Worm (Caenorhabditis elegans): ENCODE results near the gene T16A1.10.
A peak's percentile ranks its signal among the peaks of the same experiment; 100 is the strongest.

T16A1.10 gene

ce11 chrII:2093456-2093926 is 1.6 kb upstream of the T16A1.10 start, which contains the start of gene fbxb-37:
Gene fbxb-37, minus strand, starts transcription at chrII:2093876.
- TF ChIP-seq elt-3 (tag; optimal IDR thresholded peaks at IDR 0.05) (no peak), blmp-1 (tag; optimal IDR thresholded peaks at IDR 0.05) (no peak), mef-2 (tag; optimal IDR thresholded peaks at IDR 0.05) (no peak), Y116A8C.19 (tag; optimal IDR thresholded peaks at IDR 0.05; ENCODE audit: borderline replicate concordance) (no peak), ztf-11 (tag; optimal IDR thresholded peaks at IDR 0.05) (no peak), rnt-1 (tag; optimal IDR thresholded peaks at IDR 0.05) (no peak), mab-9 (GFP tag; IDR thresholded peaks at IDR 0.05) (no peak), alr-1 (tag; optimal IDR thresholded peaks at IDR 0.05; ENCODE audit: borderline replicate concordance) (no peak), unc-30 (tag; optimal IDR thresholded peaks at IDR 0.05) (no peak), ets-5 (GFP tag; IDR thresholded peaks at IDR 0.05) (no peak), nhr-47 (tag; optimal IDR thresholded peaks at IDR 0.05) (no peak), ama-1 (optimal IDR thresholded peaks at IDR 0.05) (no peak), lin-39 (tag; optimal IDR thresholded peaks at IDR 0.05) (no peak), nhr-237 (tag; optimal IDR thresholded peaks at IDR 0.05) (no peak), egl-27 (tag; optimal IDR thresholded peaks at IDR 0.05) (no peak)

- TF ChIP-seq sox-4 (tag; optimal IDR thresholded peaks at IDR 0.05), result no peak
- TF ChIP-seq tbx-2 (tag; optimal IDR thresholded peaks at IDR 0.05), result no peak
- TF ChIP-seq ceh-8 (GFP tag; optimal IDR thresholded peaks at IDR 0.05), result no peak
- TF ChIP-seq tlp-1 (tag; optimal IDR thresholded peaks at IDR 0.05), result no peak
- TF ChIP-seq nhr-19 (GFP tag; conservative IDR thresholded peaks at IDR 0.05), result no peak
- no peak for TF ChIP-seq snpc-4 (tag; optimal IDR thresholded peaks at IDR 0.05)
- TF ChIP-seq xbp-1 (tag; optimal IDR thresholded peaks at IDR 0.05), result no peak
- no peak for TF ChIP-seq fkh-4 (tag; optimal IDR thresholded peaks at IDR 0.05; ENCODE audit: borderline replicate concordance)
- no peak for TF ChIP-seq F16B12.6 (tag; optimal IDR thresholded peaks at IDR 0.05)
- no peak for TF ChIP-seq unc-86 (tag; optimal IDR thresholded peaks at IDR 0.05)
- TF ChIP-seq vab-15 (tag; optimal IDR thresholded peaks at IDR 0.05), result no peak
- peak; percentile 94 for TF ChIP-seq elt-2 (tag; optimal IDR thresholded peaks at IDR 0.05)
- TF ChIP-seq egl-13 (tag; optimal IDR thresholded peaks at IDR 0.05), result no peak
- no peak for TF ChIP-seq ets-5 (GFP tag; IDR thresholded peaks at IDR 0.05)
- TF ChIP-seq sup-37 (GFP tag; optimal IDR thresholded peaks at IDR 0.05), result no peak
- peak in 1 of 2 experiments; percentile 17 for TF ChIP-seq lin-35 (GFP tag; optimal IDR thresholded peaks at IDR 0.05)
- TF ChIP-seq fkh-8 (tag; optimal IDR thresholded peaks at IDR 0.05), result no peak
- TF ChIP-seq pqm-1 (tag; optimal IDR thresholded peaks at IDR 0.05), result peak; percentile 81
- no peak for TF ChIP-seq ztf-11 (tag; optimal IDR thresholded peaks at IDR 0.05)
- no peak for TF ChIP-seq nhr-20 (tag; optimal IDR thresholded peaks at IDR 0.05)
- no peak for TF ChIP-seq nhr-12 (tag; optimal IDR thresholded peaks at IDR 0.05)
- peak; percentile 59 for TF ChIP-seq jun-1 (tag; optimal IDR thresholded peaks at IDR 0.05)
- TF ChIP-seq hlh-17 (GFP tag; optimal IDR thresholded peaks at IDR 0.05; ENCODE audit: borderline replicate concordance), result no peak
- TF ChIP-seq efl-3 (GFP tag; optimal IDR thresholded peaks at IDR 0.05), result no peak
- TF ChIP-seq nhr-85 (tag), result no peak
- TF ChIP-seq mab-9 (GFP tag; IDR thresholded peaks at IDR 0.05), result no peak
- TF ChIP-seq nhr-47 (tag; optimal IDR thresholded peaks at IDR 0.05), result no peak
- no peak for TF ChIP-seq C04F5.9 (tag; optimal IDR thresholded peaks at IDR 0.05)
These were observed 1.3 kb downstream of the T16A1.10 start, which contains the start of gene trpl-5 for ce11 chrII:2090605-2091004. Gene trpl-5, minus strand, starts transcription at chrII:2090636.

- TF ChIP-seq C04F5.9 (tag; optimal IDR thresholded peaks at IDR 0.05), result no peak
- TF ChIP-seq nhr-19 (GFP tag; conservative IDR thresholded peaks at IDR 0.05), result no peak
- no peak for TF ChIP-seq C34B4.2 (tag; optimal IDR thresholded peaks at IDR 0.05)
These were observed 4.7 kb downstream of the T16A1.10 start for ce11 chrII:2087206-2087605.

Data from whole organism, L1 larva.